Worm (Caenorhabditis elegans) whole organism, late embryonic: ENCODE measurements around the gene C03B1.5.

Experiments
- C38D4.7 ChIP-seq: fragments of 200-800 bp; sonication (Bioruptor generic); optimal IDR thresholded peaks from 2 replicates; lab custom pipeline; 2018; ENCODE audit warnings: mild to moderate bottlenecking, missing genetic modification characterization, moderate library complexity, missing compliant biosample characterization
- ama-1 ChIP-seq: fragments of 150-350 bp; optimal IDR thresholded peaks from 2 replicates; lab custom pipeline; 2014

DNA sequence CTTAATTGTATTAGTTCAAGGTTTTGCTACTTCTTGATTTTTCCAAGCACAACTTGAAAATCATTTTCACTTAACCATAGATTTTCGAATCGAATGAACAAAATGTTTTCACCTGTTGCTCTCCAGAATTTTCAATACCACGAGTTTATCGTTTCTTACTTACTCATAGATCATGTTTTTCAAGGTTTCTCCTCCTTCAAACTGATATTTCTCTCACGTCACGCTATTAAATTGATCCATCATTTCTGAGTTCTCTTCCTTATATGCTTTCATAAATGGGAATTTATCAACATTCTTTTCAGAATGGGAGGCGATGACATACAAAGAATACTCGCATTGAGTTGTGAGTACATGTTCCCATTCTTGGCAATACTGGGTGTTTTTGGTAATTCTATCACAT, 44.0 kb upstream of the C03B1.5 start, which contains the start of gene npr-38:
- TF ChIP-seq C38D4.7 (no peak), ama-1 (no peak)
